Worm (Caenorhabditis elegans): ENCODE data around the gene sqt-3.

Gene sqt-3

DNA sequence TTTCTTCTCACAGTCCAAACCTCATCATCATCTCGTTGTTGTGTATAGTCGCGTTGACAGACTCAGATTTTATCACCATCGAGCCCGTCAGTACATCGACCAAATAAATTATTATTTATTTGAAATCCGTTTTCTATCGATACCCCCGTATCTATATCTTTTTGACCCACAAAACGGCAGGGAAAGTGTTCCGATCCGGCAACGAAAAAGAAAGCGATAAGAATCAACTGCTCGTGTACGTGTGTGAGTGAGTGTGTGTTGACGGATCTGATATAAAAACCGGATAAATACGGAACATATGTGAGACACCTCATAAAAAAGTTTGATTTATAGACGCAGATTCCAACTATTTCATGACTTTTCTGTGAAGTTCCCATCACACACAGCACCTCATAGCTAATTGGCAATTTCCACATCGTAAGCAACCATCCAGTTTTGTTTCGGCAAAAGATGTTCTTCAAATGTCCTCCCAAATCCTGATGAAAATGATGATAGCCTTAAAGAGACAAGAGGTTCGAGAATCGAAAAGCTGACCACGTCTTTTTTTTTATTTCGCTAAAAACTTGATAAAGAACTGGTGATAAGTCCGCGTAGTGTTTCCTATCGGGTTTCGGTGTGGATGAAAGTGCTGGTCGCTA is 1.8 kb downstream of the sqt-3 start:
- TF ChIP-seq C34F6.9 (tag; optimal IDR thresholded peaks at IDR 0.05) (no peak), lsy-2 (tag; optimal IDR thresholded peaks at IDR 0.05) (peak in 1 of 2 experiments; percentile 43), nhr-21 (tag; optimal IDR thresholded peaks at IDR 0.05) (peak; percentile 52), sem-4 (tag; optimal IDR thresholded peaks at IDR 0.05) (peak; percentile 53), dmd-4 (tag; optimal IDR thresholded peaks at IDR 0.05) (no peak), blmp-1 (tag; optimal IDR thresholded peaks at IDR 0.05; ENCODE audit: insufficient read depth) (peak; percentile 11), ama-1 (optimal IDR thresholded peaks at IDR 0.05) (peak; percentile 84)

DNA sequence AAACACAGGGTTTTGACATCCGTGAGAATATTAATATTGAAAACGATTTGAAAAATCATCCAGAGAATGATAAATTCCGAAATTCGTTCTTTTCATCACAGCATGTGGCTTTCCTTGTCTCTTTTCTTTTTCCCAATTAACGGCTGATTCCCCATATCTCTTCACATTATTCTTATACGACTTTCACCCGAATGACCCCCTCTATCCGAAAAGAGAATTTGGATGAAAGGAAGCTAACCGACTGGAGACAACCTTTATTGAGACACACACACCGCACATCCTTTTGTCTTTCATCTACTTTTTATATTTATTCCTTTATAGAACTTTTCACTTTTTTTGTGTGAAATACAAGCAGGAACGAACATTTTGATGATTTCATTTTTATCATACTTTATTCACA is 5.1 kb downstream of the sqt-3 start:
- no peak for TF ChIP-seq unc-39 (tag; optimal IDR thresholded peaks at IDR 0.05)
- no peak for TF ChIP-seq lin-11 (tag; optimal IDR thresholded peaks at IDR 0.05)
- TF ChIP-seq gmeb-1 (tag; optimal IDR thresholded peaks at IDR 0.05): no peak
- TF ChIP-seq ceh-82 (tag; optimal IDR thresholded peaks at IDR 0.05): no peak
- no peak for TF ChIP-seq lsy-2 (tag; optimal IDR thresholded peaks at IDR 0.05)
- no peak for TF ChIP-seq sma-3 (GFP tag; optimal IDR thresholded peaks at IDR 0.05)
- TF ChIP-seq nhr-6 (tag; optimal IDR thresholded peaks at IDR 0.05): no peak
- TF ChIP-seq nhr-11 (tag; optimal IDR thresholded peaks at IDR 0.05): no peak
- TF ChIP-seq blmp-1 (tag; optimal IDR thresholded peaks at IDR 0.05; ENCODE audit: insufficient read depth): no peak

ce11 chrV:12358347-12358746 is 5.8 kb downstream of the sqt-3 start, which contains the start of gene F23H12.5:
Gene F23H12.5 (plus strand): TSS chrV:12358647.
- no peak for TF ChIP-seq mbf-1 (tag; optimal IDR thresholded peaks at IDR 0.05)
- TF ChIP-seq nhr-12 (tag; optimal IDR thresholded peaks at IDR 0.05): no peak
- no peak for TF ChIP-seq R02D3.7 (tag; optimal IDR thresholded peaks at IDR 0.05)
- TF ChIP-seq aly-2 (tag; optimal IDR thresholded peaks at IDR 0.05): no peak
- no peak for TF ChIP-seq mdl-1 (tag; optimal IDR thresholded peaks at IDR 0.05)
- TF ChIP-seq C34F6.9 (tag; optimal IDR thresholded peaks at IDR 0.05): no peak
- no peak for TF ChIP-seq unc-62 (GFP tag; optimal IDR thresholded peaks at IDR 0.05)

DNA sequence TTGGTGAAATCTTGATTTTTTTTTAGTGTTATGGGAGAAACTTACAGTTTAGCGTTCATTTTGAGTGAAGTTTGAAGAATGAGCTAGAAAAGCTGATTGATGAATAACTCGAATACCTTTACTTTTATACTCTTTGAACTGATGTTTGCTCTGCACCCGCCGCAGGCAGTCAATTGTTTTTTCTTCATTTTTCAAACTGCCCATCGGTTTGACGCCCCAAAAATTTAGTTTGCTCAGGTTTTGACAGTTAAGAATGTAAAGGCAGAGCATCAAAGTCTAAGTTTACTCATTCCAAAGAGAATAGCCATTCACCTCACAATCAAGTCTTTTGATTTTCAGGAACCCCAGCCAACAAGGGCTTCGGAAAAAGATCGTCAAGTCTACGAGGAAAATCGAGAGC is 9.1 kb downstream of the sqt-3 start, which contains the start of gene fipr-1:
Gene fipr-1, minus strand, starts transcription at position 101 of the 400 bp plus-strand sequence.
- TF ChIP-seq nhr-12 (tag; optimal IDR thresholded peaks at IDR 0.05): no peak
- no peak for TF ChIP-seq lsy-2 (tag; optimal IDR thresholded peaks at IDR 0.05)
- no peak for TF ChIP-seq ama-1 (optimal IDR thresholded peaks at IDR 0.05)
- no peak for TF ChIP-seq ceh-16 (tag; optimal IDR thresholded peaks at IDR 0.05)
- no peak for TF ChIP-seq dmd-4 (tag; optimal IDR thresholded peaks at IDR 0.05)
- no peak for TF ChIP-seq zag-1 (tag; optimal IDR thresholded peaks at IDR 0.05)
- TF ChIP-seq ztf-1 (GFP tag; conservative IDR thresholded peaks at IDR 0.05): no peak
- no peak for TF ChIP-seq unc-62 (GFP tag; optimal IDR thresholded peaks at IDR 0.05)
- TF ChIP-seq nhr-23 (tag; optimal IDR thresholded peaks at IDR 0.05): no peak

DNA sequence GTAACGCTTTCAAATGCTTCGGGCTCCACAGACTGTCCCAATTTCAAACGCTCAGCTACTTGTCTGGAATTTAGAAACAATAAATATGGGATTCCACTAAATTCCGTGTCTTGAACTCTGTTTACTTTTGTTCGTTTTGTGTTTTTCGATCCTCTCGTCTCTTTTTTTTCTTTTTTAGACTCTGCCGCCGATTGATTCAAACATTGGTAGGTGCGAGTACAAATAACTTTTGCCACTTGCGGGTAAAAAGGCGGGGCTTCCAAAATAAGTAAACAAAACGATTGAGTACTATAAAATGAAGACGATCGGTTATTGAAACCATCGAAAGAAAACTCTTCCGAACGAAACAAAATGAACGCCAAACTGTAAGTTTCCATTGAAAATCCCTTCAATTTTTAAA is 12.6 kb downstream of the sqt-3 start, which contains the start of gene fipr-2:
Gene fipr-2, plus strand, starts transcription at position 245 of the 400 bp plus-strand sequence.
- TF ChIP-seq ztf-4 (tag; optimal IDR thresholded peaks at IDR 0.05) (no peak), ztf-1 (GFP tag; conservative IDR thresholded peaks at IDR 0.05) (no peak), dmd-4 (tag; optimal IDR thresholded peaks at IDR 0.05) (no peak), blmp-1 (tag; optimal IDR thresholded peaks at IDR 0.05; ENCODE audit: insufficient read depth) (no peak), gmeb-1 (tag; optimal IDR thresholded peaks at IDR 0.05) (no peak), sma-3 (GFP tag; optimal IDR thresholded peaks at IDR 0.05) (no peak), elt-3 (tag; optimal IDR thresholded peaks at IDR 0.05) (no peak), lin-39 (tag; optimal IDR thresholded peaks at IDR 0.05) (no peak), mdl-1 (tag; optimal IDR thresholded peaks at IDR 0.05) (no peak), unc-39 (tag; optimal IDR thresholded peaks at IDR 0.05) (no peak), zag-1 (tag; optimal IDR thresholded peaks at IDR 0.05) (no peak), elt-1 (tag; optimal IDR thresholded peaks at IDR 0.05) (no peak), C34F6.9 (tag; optimal IDR thresholded peaks at IDR 0.05) (no peak), F13H6.1 (tag; optimal IDR thresholded peaks at IDR 0.05) (no peak), nhr-77 (tag; optimal IDR thresholded peaks at IDR 0.05) (no peak)

ce11 chrV:12369437-12369836 is 16.9 kb downstream of the sqt-3 start, which contains the start of gene gcy-13:
Gene gcy-13 (minus strand): TSS chrV:12369537.
- TF ChIP-seq Y55F3AM.14 (GFP tag; optimal IDR thresholded peaks at IDR 0.05) (no peak), mdl-1 (tag; optimal IDR thresholded peaks at IDR 0.05) (no peak), gmeb-1 (tag; optimal IDR thresholded peaks at IDR 0.05) (no peak), mab-5 (tag; optimal IDR thresholded peaks at IDR 0.05) (no peak), egl-27 (tag; optimal IDR thresholded peaks at IDR 0.05) (no peak), unc-55 (GFP tag; optimal IDR thresholded peaks at IDR 0.05) (no peak), dmd-4 (tag; optimal IDR thresholded peaks at IDR 0.05) (no peak), nhr-21 (tag; optimal IDR thresholded peaks at IDR 0.05) (no peak), lsy-2 (tag; optimal IDR thresholded peaks at IDR 0.05) (no peak), zag-1 (tag; optimal IDR thresholded peaks at IDR 0.05) (no peak), ztf-4 (tag; optimal IDR thresholded peaks at IDR 0.05) (no peak), mbf-1 (tag; optimal IDR thresholded peaks at IDR 0.05) (no peak), unc-39 (tag; optimal IDR thresholded peaks at IDR 0.05) (no peak), lin-13 (GFP tag; optimal IDR thresholded peaks at IDR 0.05) (no peak), blmp-1 (tag; optimal IDR thresholded peaks at IDR 0.05; ENCODE audit: insufficient read depth) (no peak), elt-3 (tag; optimal IDR thresholded peaks at IDR 0.05) (no peak), nhr-77 (tag; optimal IDR thresholded peaks at IDR 0.05) (no peak)

Measured in whole organism, L2 larva.